Worm (Caenorhabditis elegans) whole organism, L1 larva: Measurements from ENCODE around the gene chin-1.

Experiments
- C04F5.9 ChIP-seq: sonication (generic microtip); optimal IDR thresholded peaks from 2 replicates; lab custom pipeline; 2016; ENCODE audit warnings: missing genetic modification characterization, missing compliant biosample characterization
- C34B4.2 ChIP-seq: sonication (generic microtip); optimal IDR thresholded peaks from 2 replicates; lab custom pipeline; 2017; ENCODE audit warnings: mild to moderate bottlenecking, missing genetic modification characterization, missing compliant biosample characterization
- alr-1 ChIP-seq: fragments of 200-800 bp; sonication (Bioruptor generic); optimal IDR thresholded peaks from 2 replicates; lab custom pipeline; 2018; ENCODE audit warnings: borderline replicate concordance, mild to moderate bottlenecking, missing genetic modification characterization, missing compliant biosample characterization
- ama-1 ChIP-seq: fragments of 150-350 bp; optimal IDR thresholded peaks from 2 replicates; lab custom pipeline; 2014
- ceh-8 ChIP-seq: fragments of 200-800 bp; sonication (Bioruptor generic); optimal IDR thresholded peaks from 2 replicates; lab custom pipeline; 2018; ENCODE audit warnings: mild to moderate bottlenecking, missing genetic modification characterization, moderate library complexity, missing compliant biosample characterization
- ceh-88 ChIP-seq: fragments of 200-800 bp; sonication (Bioruptor generic); IDR thresholded peaks from 2 replicates; pipeline ENCODE4 v1.3.6; 2022; ENCODE audit warnings: missing genetic modification characterization, missing compliant biosample characterization
- dsc-1 ChIP-seq: sonication (generic microtip); optimal IDR thresholded peaks from 2 replicates; lab custom pipeline; 2016; ENCODE audit warnings: mild to moderate bottlenecking, missing genetic modification characterization, missing compliant biosample characterization
- efl-1 ChIP-seq, 4 experiments: fragments of 150-350 bp; optimal IDR thresholded peaks in 3 of 4; peaks in 1 of 4; 1 replicate in 1 of 4; 2 replicates in 3 of 4; lab custom pipeline; 2014; ENCODE audit warnings: missing biosample characterization in 2 of 4, missing genetic modification characterization in 2 of 4, missing genetic modification reagents in 2 of 4
- elt-2 ChIP-seq: sonication (generic microtip); optimal IDR thresholded peaks from 2 replicates; lab custom pipeline; 2016; ENCODE audit warnings: missing genetic modification characterization, mild to moderate bottlenecking, inconsistent platforms, missing compliant biosample characterization, missing genetic modification reagents
- ets-5 ChIP-seq: fragments of 200-800 bp; sonication (Bioruptor generic); IDR thresholded peaks from 2 replicates; pipeline ENCODE4 v1.3.6; 2022; ENCODE audit warnings: missing genetic modification characterization, missing compliant biosample characterization
- fkh-10 ChIP-seq: sonication (generic microtip); optimal IDR thresholded peaks from 2 replicates; lab custom pipeline; 2017; ENCODE audit warnings: missing biosample characterization, missing genetic modification reagents, missing genetic modification characterization
- fkh-4 ChIP-seq: sonication (generic microtip); optimal IDR thresholded peaks from 2 replicates; lab custom pipeline; 2016; ENCODE audit warnings: missing compliant biosample characterization, missing genetic modification characterization, borderline replicate concordance
- fkh-8 ChIP-seq: sonication (generic microtip); optimal IDR thresholded peaks from 2 replicates; lab custom pipeline; 2016; ENCODE audit warnings: mild to moderate bottlenecking, missing genetic modification characterization, missing compliant biosample characterization
- grh-1 ChIP-seq: fragments of 200-800 bp; sonication (Bioruptor generic); IDR thresholded peaks from 2 replicates; pipeline ENCODE4 v1.3.6; 2022; ENCODE audit warnings: missing genetic modification reagents, missing genetic modification characterization, missing compliant biosample characterization
- hlh-4 ChIP-seq: sonication (generic microtip); optimal IDR thresholded peaks from 2 replicates; lab custom pipeline; 2016; ENCODE audit warnings: mild to moderate bottlenecking, missing genetic modification characterization, missing compliant biosample characterization
- hpl-2 ChIP-seq: fragments of 150-350 bp; optimal IDR thresholded peaks from 2 replicates; lab custom pipeline; 2014; ENCODE audit warnings: missing biosample characterization, missing genetic modification reagents, missing genetic modification characterization
- irx-1 ChIP-seq: sonication (generic microtip); optimal IDR thresholded peaks from 2 replicates; lab custom pipeline; 2016; ENCODE audit warnings: missing genetic modification characterization, missing compliant biosample characterization
- lin-35 ChIP-seq, 2 experiments: fragments of 150-350 bp; optimal IDR thresholded peaks; 2 replicates each; lab custom pipeline; 2014; ENCODE audit warnings: missing biosample characterization in 2 of 2, missing genetic modification characterization in 2 of 2, missing genetic modification reagents in 2 of 2
- lin-39 ChIP-seq: fragments of 150-350 bp; optimal IDR thresholded peaks from 2 replicates; lab custom pipeline; 2014; ENCODE audit warnings: missing biosample characterization, missing genetic modification reagents, missing genetic modification characterization
- mab-9 ChIP-seq: fragments of 200-800 bp; sonication (Bioruptor generic); IDR thresholded peaks from 2 replicates; pipeline ENCODE4 v1.3.6; 2022; ENCODE audit warnings: missing genetic modification reagents, missing genetic modification characterization, missing compliant biosample characterization
- mef-2 ChIP-seq: fragments of 150-350 bp; optimal IDR thresholded peaks from 2 replicates; lab custom pipeline; 2014; ENCODE audit warnings: missing biosample characterization, missing genetic modification characterization
- nhr-20 ChIP-seq: sonication (generic microtip); optimal IDR thresholded peaks from 2 replicates; lab custom pipeline; 2016; ENCODE audit warnings: mild to moderate bottlenecking, missing genetic modification characterization, missing compliant biosample characterization
- nhr-237 ChIP-seq: fragments of 150-350 bp; optimal IDR thresholded peaks from 2 replicates; lab custom pipeline; 2014; ENCODE audit warnings: missing biosample characterization, missing genetic modification characterization
- nhr-28 ChIP-seq: fragments of 150-350 bp; optimal IDR thresholded peaks from 2 replicates; lab custom pipeline; 2014; ENCODE audit warnings: missing biosample characterization, missing genetic modification characterization
- nhr-47 ChIP-seq: sonication (generic microtip); optimal IDR thresholded peaks from 2 replicates; lab custom pipeline; 2016; ENCODE audit warnings: mild to moderate bottlenecking, missing genetic modification characterization, moderate library complexity, missing compliant biosample characterization
- nhr-76 ChIP-seq: sonication (generic microtip); optimal IDR thresholded peaks from 2 replicates; lab custom pipeline; 2017; ENCODE audit warnings: missing biosample characterization, missing genetic modification characterization
- nhr-85 ChIP-seq: sonication (generic microtip); peaks from one replicate; lab custom pipeline; 2016; ENCODE audit warnings: missing genetic modification characterization, inconsistent platforms, missing compliant biosample characterization
- nhr-90 ChIP-seq: sonication (generic microtip); optimal IDR thresholded peaks from 2 replicates; lab custom pipeline; 2016; ENCODE audit warnings: mild to moderate bottlenecking, missing genetic modification characterization, missing compliant biosample characterization; ENCODE audit not compliant: poor library complexity
- pax-3 ChIP-seq: fragments of 200-800 bp; sonication (Bioruptor generic); optimal IDR thresholded peaks from 2 replicates; lab custom pipeline; 2018; ENCODE audit warnings: mild to moderate bottlenecking, missing genetic modification characterization, moderate library complexity, missing compliant biosample characterization
- skn-1 ChIP-seq: fragments of 150-350 bp; optimal IDR thresholded peaks from 2 replicates; lab custom pipeline; 2014; ENCODE audit warnings: missing biosample characterization, missing genetic modification characterization
- sox-4 ChIP-seq: sonication (generic microtip); optimal IDR thresholded peaks from 2 replicates; lab custom pipeline; 2016; ENCODE audit warnings: missing genetic modification characterization, missing compliant biosample characterization
- sptf-1 ChIP-seq: fragments of 150-350 bp; optimal IDR thresholded peaks from 2 replicates; lab custom pipeline; 2014; ENCODE audit warnings: missing biosample characterization, missing genetic modification characterization
- unc-62 ChIP-seq: fragments of 150-350 bp; optimal IDR thresholded peaks from 2 replicates; lab custom pipeline; 2014; ENCODE audit warnings: missing biosample characterization, missing genetic modification reagents, missing genetic modification characterization
- unc-98 ChIP-seq: fragments of 200-800 bp; sonication (Bioruptor generic); IDR thresholded peaks from 2 replicates; pipeline ENCODE4 v1.3.6; 2022; ENCODE audit warnings: missing genetic modification characterization, missing compliant biosample characterization
- zag-1 ChIP-seq: fragments of 150-350 bp; optimal IDR thresholded peaks from 2 replicates; lab custom pipeline; 2014; ENCODE audit warnings: missing biosample characterization, missing genetic modification characterization

chin-1 gene

DNA sequence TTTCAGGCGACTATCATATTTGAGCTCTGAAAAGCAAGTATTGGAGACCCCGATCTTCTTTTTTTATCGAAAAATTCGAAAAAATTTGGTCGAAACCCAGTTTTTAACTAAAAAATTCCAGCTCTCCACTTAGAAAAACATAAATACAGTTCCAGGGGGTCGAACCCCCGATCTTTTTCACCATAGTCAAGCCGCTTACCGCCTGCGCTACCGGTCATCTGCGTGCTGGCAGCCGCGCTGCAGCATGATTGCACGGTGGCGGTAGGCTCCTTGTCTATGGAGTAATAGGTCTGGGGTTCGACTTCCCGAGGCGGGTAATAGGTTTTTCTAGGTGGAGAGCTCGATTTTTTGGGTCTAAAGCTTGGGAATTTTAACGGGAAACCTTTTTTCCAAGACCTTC lies 27.2 kb downstream of the chin-1 start, which contains the start of gene clc-24:
Gene clc-24 (plus strand): TSS at position 263 of the 400 bp plus-strand sequence.
- TF ChIP-seq nhr-76 (tag; lab: Kevin White, UChicago) (no peak), nhr-85 (no peak), unc-98 (no peak), nhr-28 (tag; lab: Kevin White, UChicago) (no peak), sptf-1 (no peak), ceh-88 (GFP tag; lab: Robert Waterston, UW) (no peak), C04F5.9 (no peak), fkh-10 (GFP tag; lab: Kevin White, UChicago) (no peak), nhr-90 (no peak), ama-1 (no peak), unc-62 (GFP tag; lab: Kevin White, UChicago) (no peak)

ce11 chrIII:1008091-1008490 lies 28.9 kb downstream of the chin-1 start, which contains the start of gene clc-27:
TSS of gene clc-27 (plus strand) at chrIII:1008391.
- no peak for TF ChIP-seq grh-1 (GFP tag; lab: Robert Waterston, UW)

DNA sequence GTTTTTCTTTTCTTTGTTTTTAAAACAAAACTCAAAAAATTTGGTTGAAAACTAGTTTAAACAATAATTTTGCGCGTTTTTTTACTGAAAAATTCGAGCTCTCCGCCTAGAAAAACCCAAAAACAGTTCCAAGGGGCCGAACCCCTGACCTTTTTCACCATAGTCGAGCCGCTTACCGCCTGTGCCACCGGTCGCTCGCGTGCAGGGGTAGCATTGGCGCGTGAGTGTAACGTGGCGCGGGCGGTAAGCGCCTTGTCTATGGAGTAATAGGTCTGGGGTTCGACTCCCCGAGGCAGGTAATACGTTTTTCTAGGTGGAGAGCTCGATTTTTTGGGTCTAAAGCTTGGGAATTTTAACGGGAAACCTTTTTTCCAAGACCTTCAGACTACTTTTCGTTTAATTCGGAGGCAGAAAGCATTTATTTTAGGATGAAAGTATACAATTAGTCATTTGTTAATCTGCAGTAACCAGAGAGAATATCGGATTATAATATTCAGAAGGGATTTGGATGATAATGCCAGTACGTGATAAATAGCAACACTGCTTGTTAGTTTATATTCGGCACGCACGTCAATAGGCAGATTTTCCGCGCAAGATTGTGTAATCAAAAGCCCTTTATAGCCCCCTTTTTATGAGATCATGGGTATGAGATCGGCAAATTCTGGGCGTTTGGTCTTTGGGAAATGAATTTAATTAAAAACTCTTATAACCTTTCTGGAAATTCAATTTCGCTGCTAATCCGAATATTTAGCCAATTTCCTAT lies 29.7 kb downstream of the chin-1 start:
- no peak for TF ChIP-seq skn-1 (tag; lab: Kevin White, UChicago)
- TF ChIP-seq fkh-4 (tag; lab: Kevin White, UChicago): no peak
- peak; percentile 40 for TF ChIP-seq nhr-47 (tag; lab: Kevin White, UChicago)
- no peak for TF ChIP-seq C34B4.2 (tag; lab: Kevin White, UChicago)
- no peak for TF ChIP-seq lin-39
- TF ChIP-seq ceh-8 (GFP tag; lab: Kevin White, UChicago): peak; percentile 28
- TF ChIP-seq mef-2: peak; percentile 8
- TF ChIP-seq fkh-8: peak; percentile 63
- peak; percentile 20 for TF ChIP-seq pax-3 (tag; lab: Kevin White, UChicago)
- no peak for TF ChIP-seq hpl-2 (GFP tag; lab: Kevin White, UChicago)
- TF ChIP-seq dsc-1 (tag; lab: Kevin White, UChicago): peak; percentile 93
- TF ChIP-seq alr-1 (tag; lab: Kevin White, UChicago): no peak
- TF ChIP-seq sox-4 (tag; lab: Kevin White, UChicago): peak; percentile 9
- no peak for TF ChIP-seq nhr-237 (tag; lab: Kevin White, UChicago)

DNA sequence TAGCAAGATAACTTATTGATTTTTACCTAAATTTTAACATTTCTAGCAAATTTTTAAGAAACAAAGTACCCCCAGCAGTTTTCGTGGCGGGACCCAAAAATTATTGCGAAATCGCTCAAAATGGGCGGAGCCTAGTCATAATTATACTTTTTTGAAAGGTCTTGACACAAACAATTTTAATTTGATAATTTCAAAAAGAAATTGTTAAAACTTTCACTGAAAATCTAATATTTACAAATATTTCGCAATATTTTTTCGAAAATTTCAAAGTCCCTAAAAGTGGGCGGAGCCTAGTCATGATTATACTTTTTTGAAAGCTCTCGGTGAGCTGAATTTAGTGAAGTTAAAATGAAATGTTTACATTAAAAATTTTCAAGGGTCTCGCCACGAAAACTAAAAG lies 32.5 kb downstream of the chin-1 start:
- TF ChIP-seq mab-9 (GFP tag; lab: Robert Waterston, UW) (no peak), efl-1 (optimal IDR thresholded peaks at IDR 0.05; lab: Kevin White, UChicago) (no peak), efl-1 (GFP tag; optimal IDR thresholded peaks at IDR 0.05 in 1 of 2; lab: Kevin White, UChicago) (peak in 1 of 2 experiments; percentile 47)

DNA sequence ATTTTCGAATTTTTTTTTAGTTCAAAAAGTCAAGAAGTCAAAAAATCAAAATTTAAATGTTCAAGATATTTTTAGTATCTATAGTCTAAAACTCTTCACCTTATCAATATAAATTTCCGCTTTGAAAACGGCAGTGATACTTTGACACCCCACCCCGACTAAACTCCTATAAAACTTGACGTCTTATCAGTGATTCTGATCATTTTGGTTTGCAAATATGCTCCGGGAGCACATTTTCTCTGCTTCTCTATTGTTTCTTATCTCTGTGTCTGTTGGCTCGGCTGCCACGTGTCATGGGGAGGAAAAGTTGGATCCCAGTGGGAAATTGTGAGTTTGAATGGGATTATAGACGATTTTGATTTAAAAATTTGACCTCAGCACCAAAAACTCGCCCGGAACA lies 34.5 kb downstream of the chin-1 start, which contains the start of gene clec-150:
Gene clec-150 (plus strand): TSS at position 198 of the 400 bp plus-strand sequence.
- no peak for TF ChIP-seq efl-1 (optimal IDR thresholded peaks at IDR 0.05; lab: Kevin White, UChicago)
- TF ChIP-seq efl-1 (GFP tag; optimal IDR thresholded peaks at IDR 0.05 in 1 of 2; lab: Kevin White, UChicago): peak in 1 of 2 experiments; percentile 79
- no peak for TF ChIP-seq irx-1 (tag; lab: Kevin White, UChicago)
- TF ChIP-seq lin-35 (GFP tag; optimal IDR thresholded peaks at IDR 0.05; lab: Kevin White, UChicago): peak in 1 of 2 experiments; percentile 14
- TF ChIP-seq dsc-1 (tag; lab: Kevin White, UChicago): no peak
- no peak for TF ChIP-seq ets-5 (GFP tag; lab: Robert Waterston, UW)
- TF ChIP-seq zag-1: no peak
- no peak for TF ChIP-seq hlh-4 (tag; lab: Kevin White, UChicago)
- TF ChIP-seq nhr-20 (tag; lab: Kevin White, UChicago): peak; percentile 5
- TF ChIP-seq nhr-28 (tag; lab: Kevin White, UChicago): no peak
- no peak for TF ChIP-seq lin-39
- TF ChIP-seq fkh-10 (GFP tag; lab: Kevin White, UChicago): no peak
- peak; percentile 89 for TF ChIP-seq elt-2 (tag; lab: Kevin White, UChicago)
- TF ChIP-seq, all 84 proteins: peak for 4
